Worm (Caenorhabditis elegans) whole organism, L2 larva: Measurements from ENCODE around the gene ddx-15.

Source experiments
- ZK546.5 ChIP-seq: sonication (generic microtip); optimal IDR thresholded peaks from 2 replicates; lab custom pipeline; 2017; ENCODE audit warnings: missing biosample characterization, missing genetic modification characterization
- lin-39 ChIP-seq: fragments of 150-350 bp; optimal IDR thresholded peaks from 2 replicates; lab custom pipeline; 2014; ENCODE audit warnings: missing biosample characterization, missing genetic modification reagents, missing genetic modification characterization
- lsy-2 ChIP-seq, 2 experiments: fragments of 150-350 bp in 1 of 2; sonication (generic microtip) in 1 of 2; optimal IDR thresholded peaks; 2 replicates each; lab custom pipeline; 2014 to 2017; ENCODE audit warnings: missing biosample characterization in 2 of 2, missing genetic modification characterization in 2 of 2
- nhr-11 ChIP-seq: fragments of 150-350 bp; optimal IDR thresholded peaks from 2 replicates; lab custom pipeline; 2014; ENCODE audit warnings: missing biosample characterization, missing genetic modification characterization
- nhr-12 ChIP-seq: fragments of 150-350 bp; optimal IDR thresholded peaks from 2 replicates; lab custom pipeline; 2014; ENCODE audit warnings: missing biosample characterization, missing genetic modification characterization
- unc-62 ChIP-seq: fragments of 150-350 bp; optimal IDR thresholded peaks from 2 replicates; lab custom pipeline; 2014; ENCODE audit warnings: missing biosample characterization, missing genetic modification reagents, missing genetic modification characterization

- TF ChIP-seq nhr-12 (tag; lab: Kevin White, UChicago) (no peak), unc-62 (no peak), lin-39 (tag; lab: Kevin White, UChicago) (no peak), nhr-11 (tag; lab: Kevin White, UChicago) (no peak), lsy-2 (tag; optimal IDR thresholded peaks at IDR 0.05; lab: Kevin White, UChicago) (no peak), ZK546.5 (tag; lab: Kevin White, UChicago) (no peak)
Observed at ce11 chrIII:5566496-5566895, 25.0 kb downstream of the ddx-15 start.
